Fruit fly (Drosophila melanogaster) whole organism, embryonic: ENCODE results near the gene gcm.

ENCODE experiments used
- CG10274 ChIP-seq: fragments of 200-800 bp; sonication (Bioruptor generic); optimal IDR thresholded peaks from 3 replicates; lab custom pipeline; 2017; ENCODE audit warnings: missing biosample characterization, mild to moderate bottlenecking, missing genetic modification characterization
- CG5953 ChIP-seq: fragments of 200-800 bp; sonication (Bioruptor generic); IDR thresholded peaks from 2 replicates; pipeline ENCODE4 v1.3.6; 2022; ENCODE audit warnings: missing biosample characterization, missing genetic modification characterization
- CG7271 ChIP-seq: fragments of 200-800 bp; sonication (Bioruptor generic); optimal IDR thresholded peaks from 2 replicates; lab custom pipeline; 2018; ENCODE audit warnings: missing biosample characterization, mild to moderate bottlenecking, missing genetic modification characterization, moderate library complexity
- CG8924 ChIP-seq: fragments of 200-800 bp; optimal IDR thresholded peaks from 3 replicates; lab custom pipeline; 2019; ENCODE audit warnings: missing biosample characterization, mild to moderate bottlenecking, missing genetic modification characterization, moderate library complexity
- CG9797 ChIP-seq: fragments of 200-800 bp; sonication (Bioruptor generic); optimal IDR thresholded peaks from 3 replicates; lab custom pipeline; 2018; ENCODE audit warnings: missing biosample characterization, mild to moderate bottlenecking, missing genetic modification characterization
- HLH4C ChIP-seq: fragments of 200-800 bp; sonication (Bioruptor generic); IDR thresholded peaks from 3 replicates; pipeline ENCODE4 v1.3.6; 2022; ENCODE audit warnings: missing biosample characterization, missing genetic modification characterization; ENCODE audit not compliant: partially characterized antibody
- HmgZ ChIP-seq: fragments of 200-800 bp; sonication (Bioruptor generic); optimal IDR thresholded peaks from 2 replicates; lab custom pipeline; 2018; ENCODE audit warnings: missing biosample characterization, mild to moderate bottlenecking, missing genetic modification characterization

- TF ChIP-seq HmgZ (tag; lab: Kevin White, UChicago) (no peak), CG9797 (GFP tag; lab: Kevin White, UChicago) (no peak), CG8924 (tag; lab: Kevin White, UChicago) (no peak), CG7271 (tag; lab: Kevin White, UChicago) (no peak), CG10274 (GFP tag; lab: Kevin White, UChicago) (no peak), HLH4C (GFP tag; lab: Robert Waterston, UW) (no peak), CG5953 (GFP tag; lab: Robert Waterston, UW) (no peak)
Measured at dm6 chr2L:9612654-9613005, 31.1 kb upstream of the gcm start.
